ENCODE assay signal across 5 worm cellular contexts in the genomic region with DNA sequence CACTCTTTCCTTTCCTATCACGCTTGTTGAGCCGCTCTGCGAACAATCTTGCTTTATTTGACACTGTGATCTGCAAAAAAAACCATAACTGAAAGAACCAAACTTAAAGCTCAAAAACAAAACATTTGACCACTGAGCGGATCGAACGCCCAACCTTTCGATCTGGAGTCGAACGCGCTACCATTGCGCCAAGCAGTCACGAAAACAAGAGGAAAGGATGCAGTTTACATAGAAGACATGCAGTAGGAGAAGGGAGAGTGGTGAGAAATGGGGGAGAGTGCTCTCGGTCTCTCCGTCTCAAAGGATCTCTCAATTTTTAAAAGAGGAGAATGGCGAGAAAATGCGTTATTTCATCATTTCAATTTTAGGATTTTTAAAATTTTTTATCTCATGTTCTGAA.
A peak's percentile ranks its signal among the peaks of the same experiment; 100 is the strongest.
TF ChIP-seq lines count a peak whose summit lies in the region.

No protein-coding gene starts in this region.

TF ChIP-seq in whole organism, L1 larva, 84 proteins besides CTCF, POLR2A, EP300 and RAD21 (continues in another document):
- no peak for TF ChIP-seq nhr-28 (tag; optimal IDR thresholded peaks at IDR 0.05; lab: Kevin White, UChicago)
- no peak for TF ChIP-seq lin-15B (tag; optimal IDR thresholded peaks at IDR 0.05; lab: Kevin White, UChicago)
- no peak for TF ChIP-seq grh-1 (GFP tag; IDR thresholded peaks at IDR 0.05; lab: Robert Waterston, UW)
- peak; percentile 73 for TF ChIP-seq lin-14 (GFP tag; optimal IDR thresholded peaks at IDR 0.05; lab: Kevin White, UChicago)
- TF ChIP-seq lin-35 (GFP tag; optimal IDR thresholded peaks at IDR 0.05; lab: Kevin White, UChicago) = peak; percentile 58 to 82
- TF ChIP-seq lsy-2 (tag; optimal IDR thresholded peaks at IDR 0.05; lab: Kevin White, UChicago) = peak; percentile 58 to 73
- peak; percentile 68 for TF ChIP-seq nhr-20 (tag; optimal IDR thresholded peaks at IDR 0.05; lab: Kevin White, UChicago)
- TF ChIP-seq ceh-63 (GFP tag; optimal IDR thresholded peaks at IDR 0.05; lab: Kevin White, UChicago) = peak; percentile 3
- TF ChIP-seq sox-4 (tag; optimal IDR thresholded peaks at IDR 0.05; lab: Kevin White, UChicago) = no peak
- peak; percentile 61 for TF ChIP-seq jun-1 (tag; optimal IDR thresholded peaks at IDR 0.05; lab: Kevin White, UChicago)
- no peak for TF ChIP-seq nhr-12 (tag; optimal IDR thresholded peaks at IDR 0.05; lab: Kevin White, UChicago)
- peak; percentile 47 for TF ChIP-seq skn-1 (tag; optimal IDR thresholded peaks at IDR 0.05; lab: Kevin White, UChicago)
- TF ChIP-seq swsn-7 (tag; optimal IDR thresholded peaks at IDR 0.05; lab: Kevin White, UChicago) = peak; percentile 71
- TF ChIP-seq hpl-2 (GFP tag; optimal IDR thresholded peaks at IDR 0.05; lab: Kevin White, UChicago) = no peak
- no peak for TF ChIP-seq pqm-1 (tag; optimal IDR thresholded peaks at IDR 0.05; lab: Kevin White, UChicago)
- TF ChIP-seq xbp-1 (tag; optimal IDR thresholded peaks at IDR 0.05; lab: Kevin White, UChicago) = peak; percentile 63
- TF ChIP-seq ama-1 (optimal IDR thresholded peaks at IDR 0.05; lab: Kevin White, UChicago) = peak; percentile 34
- TF ChIP-seq mep-1 (tag; optimal IDR thresholded peaks at IDR 0.05; lab: Kevin White, UChicago) = peak; percentile 71

TF ChIP-seq in whole organism, L3 larva, 47 proteins besides CTCF, POLR2A, EP300 and RAD21 (continues in another document):
- TF ChIP-seq nhr-23 (tag; optimal IDR thresholded peaks at IDR 0.05; lab: Kevin White, UChicago) (peak; percentile 61), ceh-16 (tag; optimal IDR thresholded peaks at IDR 0.05; lab: Kevin White, UChicago) (no peak), daf-12 (tag; optimal IDR thresholded peaks at IDR 0.05; lab: Kevin White, UChicago) (no peak), hmg-11 (tag; optimal IDR thresholded peaks at IDR 0.05; lab: Kevin White, UChicago) (peak; percentile 90), nhr-12 (tag; optimal IDR thresholded peaks at IDR 0.05; lab: Kevin White, UChicago) (no peak), ztf-4 (tag; optimal IDR thresholded peaks at IDR 0.05; lab: Kevin White, UChicago) (peak; percentile 25), fkh-2 (tag; optimal IDR thresholded peaks at IDR 0.05; lab: Kevin White, UChicago) (no peak), lsy-12 (tag; optimal IDR thresholded peaks at IDR 0.05; lab: Kevin White, UChicago) (peak; percentile 64), jun-1 (tag; optimal IDR thresholded peaks at IDR 0.05; lab: Kevin White, UChicago) (peak; percentile 61), ZK546.5 (tag; optimal IDR thresholded peaks at IDR 0.05; lab: Kevin White, UChicago) (no peak), sea-2 (GFP tag; optimal IDR thresholded peaks at IDR 0.05; lab: Kevin White, UChicago) (no peak), elt-1 (tag; optimal IDR thresholded peaks at IDR 0.05; lab: Kevin White, UChicago) (no peak), ceh-28 (tag; optimal IDR thresholded peaks at IDR 0.05; lab: Kevin White, UChicago) (no peak), nhr-25 (tag; optimal IDR thresholded peaks at IDR 0.05; lab: Kevin White, UChicago) (peak; percentile 51), elt-2 (tag; optimal IDR thresholded peaks at IDR 0.05; lab: Kevin White, UChicago) (peak; percentile 15), tbx-2 (tag; optimal IDR thresholded peaks at IDR 0.05; lab: Kevin White, UChicago) (peak; percentile 55), nhr-43 (tag; optimal IDR thresholded peaks at IDR 0.05; lab: Kevin White, UChicago; ENCODE audit: poor library complexity, severe bottlenecking) (peak; percentile 67), lin-39 (tag; optimal IDR thresholded peaks at IDR 0.05; lab: Kevin White, UChicago) (peak; percentile 74)

TF ChIP-seq in whole organism, early embryonic, 17 proteins besides CTCF, POLR2A, EP300 and RAD21:
- TF ChIP-seq hmg-4 (GFP tag; optimal IDR thresholded peaks at IDR 0.05; lab: Kevin White, UChicago) (peak; percentile 98), scrt-1 (GFP tag; IDR thresholded peaks at IDR 0.05; lab: Robert Waterston, UW) (peak; percentile 98), tbx-11 (GFP tag; IDR thresholded peaks at IDR 0.05; lab: Robert Waterston, UW) (peak; percentile 97), ama-1 (optimal IDR thresholded peaks at IDR 0.05; lab: Kevin White, UChicago) (peak; percentile 79), sea-1 (GFP tag; conservative IDR thresholded peaks at IDR 0.05; lab: Robert Waterston, UW) (peak; percentile 97), ceh-13 (GFP tag; optimal IDR thresholded peaks at IDR 0.05; lab: Kevin White, UChicago) (peak; percentile 95), pes-1 (GFP tag; IDR thresholded peaks at IDR 0.05; lab: Robert Waterston, UW) (peak; percentile 98), B0310.2 (tag; optimal IDR thresholded peaks at IDR 0.05; lab: Kevin White, UChicago) (peak; percentile 96), ets-7 (tag; optimal IDR thresholded peaks at IDR 0.05; lab: Kevin White, UChicago) (peak; percentile 94), hmbx-1 (tag; optimal IDR thresholded peaks at IDR 0.05; lab: Kevin White, UChicago) (peak; percentile 82), aly-1 (tag; optimal IDR thresholded peaks at IDR 0.05; lab: Kevin White, UChicago) (peak; percentile 97), ceh-36 (tag; optimal IDR thresholded peaks at IDR 0.05; lab: Kevin White, UChicago) (peak; percentile 97), flt-1 (GFP tag; IDR thresholded peaks at IDR 0.05; lab: Robert Waterston, UW) (peak; percentile 99), tbx-37 (GFP tag; conservative IDR thresholded peaks at IDR 0.05; lab: Robert Waterston, UW) (peak; percentile 98), hnd-1 (tag; optimal IDR thresholded peaks at IDR 0.05; lab: Kevin White, UChicago) (peak; percentile 89), tra-4 (tag; optimal IDR thresholded peaks at IDR 0.05; lab: Kevin White, UChicago) (peak; percentile 91), F13C5.2 (tag; optimal IDR thresholded peaks at IDR 0.05; lab: Kevin White, UChicago) (peak; percentile 94)

TF ChIP-seq in whole organism, midembryonic, 9 proteins besides CTCF, POLR2A, EP300 and RAD21:
- TF ChIP-seq ztf-29 (GFP tag; IDR thresholded peaks at IDR 0.05; lab: Robert Waterston, UW) (peak; percentile 99), ztf-23 (GFP tag; IDR thresholded peaks at IDR 0.05; lab: Robert Waterston, UW) (peak; percentile 97), cog-1 (tag; optimal IDR thresholded peaks at IDR 0.05; lab: Kevin White, UChicago) (peak; percentile 92), med-1 (GFP tag; optimal IDR thresholded peaks at IDR 0.05; lab: Kevin White, UChicago; ENCODE audit: insufficient read depth) (peak; percentile 84), ref-1 (GFP tag; conservative IDR thresholded peaks at IDR 0.05; lab: Robert Waterston, UW) (peak; percentile 95), flt-1 (GFP tag; IDR thresholded peaks at IDR 0.05; lab: Robert Waterston, UW) (peak; percentile 99), T22C8.4 (GFP tag; IDR thresholded peaks at IDR 0.05; lab: Robert Waterston, UW) (peak; percentile 96), klf-2 (GFP tag; conservative IDR thresholded peaks at IDR 0.05; lab: Robert Waterston, UW) (peak; percentile 98), tab-1 (GFP tag; IDR thresholded peaks at IDR 0.05; lab: Robert Waterston, UW) (peak; percentile 99)
TF ChIP-seq in whole organism, midembryonic: peak in this region for 9.

TF ChIP-seq in whole organism, young adult, 124 proteins besides CTCF, POLR2A, EP300 and RAD21 (continues in another document):
- TF ChIP-seq F49E8.2 (tag; optimal IDR thresholded peaks at IDR 0.05; lab: Kevin White, UChicago; ENCODE audit: insufficient read depth) (peak; percentile 65), B0336.3 (GFP tag; IDR thresholded peaks at IDR 0.05; lab: Robert Waterston, UW) (peak; percentile 62), ztf-25 (GFP tag; IDR thresholded peaks at IDR 0.05; lab: Robert Waterston, UW) (peak; percentile 97), somi-1 (GFP tag; optimal IDR thresholded peaks at IDR 0.05; lab: Kevin White, UChicago) (peak; percentile 54), F23B12.7 (tag; optimal IDR thresholded peaks at IDR 0.05; lab: Kevin White, UChicago; ENCODE audit: insufficient read depth) (peak; percentile 70), lag-1 (GFP tag; IDR thresholded peaks at IDR 0.05; lab: Robert Waterston, UW) (no peak), ccch-3 (GFP tag; optimal IDR thresholded peaks at IDR 0.05; lab: Kevin White, UChicago) (no peak), ceh-79 (tag; optimal IDR thresholded peaks at IDR 0.05; lab: Kevin White, UChicago) (no peak), ekl-4 (GFP tag; IDR thresholded peaks at IDR 0.05; lab: Robert Waterston, UW) (peak; percentile 67), nhr-120 (GFP tag; IDR thresholded peaks at IDR 0.05; lab: Robert Waterston, UW) (no peak), madf-3 (GFP tag; IDR thresholded peaks at IDR 0.05; lab: Robert Waterston, UW) (0 out of 2 replicates have a peak, but pooled peaks have one; percentile 55), ceh-40 (GFP tag; IDR thresholded peaks at IDR 0.05; lab: Robert Waterston, UW) (peak; percentile 64; the same call in 1 of the 2 replicates), hmg-20 (GFP tag; IDR thresholded peaks at IDR 0.05; lab: Robert Waterston, UW) (peak; percentile 85), cebp-2 (GFP tag; IDR thresholded peaks at IDR 0.05; lab: Robert Waterston, UW) (no peak), B0019.2 (GFP tag; conservative IDR thresholded peaks at IDR 0.05; lab: Robert Waterston, UW) (0 out of 2 replicates have a peak, but pooled peaks have one; percentile 21), nfya-1 (tag; optimal IDR thresholded peaks at IDR 0.05; lab: Kevin White, UChicago; ENCODE audit: borderline replicate concordance, insufficient read depth) (no peak), D2030.7 (GFP tag; IDR thresholded peaks at IDR 0.05; lab: Robert Waterston, UW) (peak; percentile 61), lin-40 (tag; optimal IDR thresholded peaks at IDR 0.05; lab: Kevin White, UChicago) (peak; percentile 75), snpc-3.4 (tag; optimal IDR thresholded peaks at IDR 0.05; lab: Kevin White, UChicago) (peak; percentile 53), ceh-27 (GFP tag; optimal IDR thresholded peaks at IDR 0.05; lab: Kevin White, UChicago) (peak; percentile 84), nhr-27 (tag; optimal IDR thresholded peaks at IDR 0.05; lab: Kevin White, UChicago) (no peak), F33H1.4 (GFP tag; IDR thresholded peaks at IDR 0.05; lab: Robert Waterston, UW) (peak; percentile 38; the same call in 1 of the 2 replicates), ZK185.1 (tag; optimal IDR thresholded peaks at IDR 0.05; lab: Kevin White, UChicago; ENCODE audit: poor library complexity, severe bottlenecking) (peak; percentile 93), K12H6.12 (tag; optimal IDR thresholded peaks at IDR 0.05; lab: Kevin White, UChicago) (peak; percentile 63), cebp-1 (GFP tag; IDR thresholded peaks at IDR 0.05; lab: Robert Waterston, UW) (no peak), cebp-1 (tag; optimal IDR thresholded peaks at IDR 0.05; lab: Kevin White, UChicago) (peak; percentile 84), T26A5.8 (tag; optimal IDR thresholded peaks at IDR 0.05; lab: Kevin White, UChicago) (no peak), F10E7.11 (tag; optimal IDR thresholded peaks at IDR 0.05; lab: Kevin White, UChicago) (peak; percentile 69), zfh-2 (GFP tag; conservative IDR thresholded peaks at IDR 0.05; lab: Robert Waterston, UW) (no peak), ztf-6 (GFP tag; IDR thresholded peaks at IDR 0.05; lab: Robert Waterston, UW) (peak; percentile 36; the same call in 1 of the 2 replicates), unc-130 (GFP tag; optimal IDR thresholded peaks at IDR 0.05; lab: Kevin White, UChicago) (peak; percentile 40)

Comparison
In these comparisons a context has a peak if more than half of its experiments do, and no peak if none do; other contexts are left out.
1. Of the 8 proteins assayed by ChIP-seq in both whole organism, young adult and whole organism, L1 larva: peak only in whole organism, young adult: unc-130; only in whole organism, L1 larva: none; in both: ama-1, dpl-1, efl-1, nhr-90 and snpc-4; in neither: 1; mixed calls (peak in some experiments, not most) for 1.